Worm (Caenorhabditis elegans) whole organism, L4 larva: ENCODE data around the gene osm-3.

Source experiments
- ces-1 ChIP-seq: fragments of 150-350 bp; sonication (generic microtip); optimal IDR thresholded peaks from 4 replicates; lab custom pipeline; 2014; ENCODE audit warnings: missing biosample characterization, missing genetic modification reagents, missing genetic modification characterization
- dpl-1 ChIP-seq: fragments of 150-350 bp; optimal IDR thresholded peaks from 2 replicates; lab custom pipeline; 2014; ENCODE audit warnings: missing biosample characterization, missing genetic modification reagents, missing genetic modification characterization
- dve-1 ChIP-seq: sonication (generic microtip); optimal IDR thresholded peaks from 2 replicates; lab custom pipeline; 2017; ENCODE audit warnings: antibody characterized with exemption, mild to moderate bottlenecking, missing genetic modification characterization, missing compliant biosample characterization; ENCODE audit not compliant: insufficient read depth
- lin-39 ChIP-seq: fragments of 150-350 bp; optimal IDR thresholded peaks from 2 replicates; lab custom pipeline; 2014; ENCODE audit warnings: missing biosample characterization, missing genetic modification reagents, missing genetic modification characterization
- lsy-2 ChIP-seq, 2 experiments: fragments of 150-350 bp in 1 of 2; sonication (generic microtip) in 1 of 2; optimal IDR thresholded peaks; 2 replicates each; lab custom pipeline; 2014 to 2017; ENCODE audit warnings: missing biosample characterization in 2 of 2, missing genetic modification characterization in 2 of 2
- mdl-1 ChIP-seq, 2 experiments: fragments of 150-350 bp in 1 of 2; sonication (generic microtip) in 1 of 2; optimal IDR thresholded peaks; 2 replicates each; lab custom pipeline; 2014 to 2017; ENCODE audit warnings: missing biosample characterization in 2 of 2, missing genetic modification characterization in 2 of 2
- mdt-29 ChIP-seq: fragments of 200-800 bp; sonication (Bioruptor generic); IDR thresholded peaks from 2 replicates; pipeline ENCODE4 v1.3.6; 2022; ENCODE audit warnings: missing genetic modification reagents, missing genetic modification characterization, missing compliant biosample characterization
- mep-1 ChIP-seq: fragments of 150-350 bp; sonication (generic microtip); optimal IDR thresholded peaks from 3 replicates; lab custom pipeline; 2014; ENCODE audit warnings: missing biosample characterization, missing genetic modification characterization
- mes-2 ChIP-seq: sonication (generic microtip); optimal IDR thresholded peaks from 2 replicates; lab custom pipeline; 2016; ENCODE audit warnings: missing genotype, mild to moderate bottlenecking, missing genetic modification characterization, missing compliant biosample characterization; ENCODE audit not compliant: poor library complexity, severe bottlenecking
- nhr-25 ChIP-seq: sonication (generic microtip); optimal IDR thresholded peaks from 2 replicates; lab custom pipeline; 2017; ENCODE audit warnings: missing genetic modification characterization, mild to moderate bottlenecking, missing compliant biosample characterization, antibody characterized with exemption, moderate library complexity, borderline replicate concordance; ENCODE audit not compliant: insufficient read depth
- nhr-6 ChIP-seq: fragments of 150-350 bp; optimal IDR thresholded peaks from 2 replicates; lab custom pipeline; 2014; ENCODE audit warnings: missing biosample characterization, missing genetic modification characterization
- pqm-1 ChIP-seq: sonication (generic microtip); optimal IDR thresholded peaks from 2 replicates; lab custom pipeline; 2017; ENCODE audit warnings: missing biosample characterization, missing genetic modification characterization
- snpc-1.2 ChIP-seq: fragments of 200-800 bp; sonication (Bioruptor generic); IDR thresholded peaks from 2 replicates; pipeline ENCODE4 v1.3.6; 2022; ENCODE audit warnings: missing genetic modification reagents, missing genetic modification characterization, missing compliant biosample characterization

DNA sequence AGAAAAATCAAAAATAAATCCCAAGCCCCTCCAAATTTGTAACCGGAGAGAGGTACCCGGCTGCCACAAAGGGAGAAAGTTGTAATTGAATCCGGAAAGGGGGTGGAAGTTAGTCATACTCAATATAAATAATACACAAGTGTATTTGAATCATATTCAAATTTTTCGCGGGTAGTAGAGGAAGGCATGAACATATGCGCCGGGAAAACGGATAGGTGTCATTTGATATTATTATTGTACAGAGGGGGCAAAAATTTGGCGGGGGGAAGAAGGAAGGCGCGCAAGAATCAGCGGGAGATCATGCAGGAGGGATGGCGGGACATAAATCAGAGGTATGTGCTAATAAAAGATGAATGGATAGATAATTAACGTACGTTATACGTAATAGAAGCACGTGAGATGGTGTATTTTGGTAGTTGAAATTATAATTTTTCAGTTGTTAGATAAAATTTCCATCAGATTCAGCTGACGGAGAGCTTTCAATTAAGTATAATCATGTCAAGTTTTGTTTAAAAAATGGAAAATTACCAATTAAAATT is 25.8 kb upstream of the osm-3 start, which contains the start of gene F28F9.3:
- no peak for TF ChIP-seq nhr-6 (tag; lab: Kevin White, UChicago)
- TF ChIP-seq dpl-1 (GFP tag; lab: Kevin White, UChicago): no peak
- no peak for TF ChIP-seq mep-1 (tag; lab: Kevin White, UChicago)
- no peak for TF ChIP-seq lsy-2 (tag; optimal IDR thresholded peaks at IDR 0.05; lab: Kevin White, UChicago)
- no peak for TF ChIP-seq lin-39 (tag; lab: Kevin White, UChicago)
- TF ChIP-seq ces-1 (GFP tag; lab: Kevin White, UChicago): no peak
- no peak for TF ChIP-seq mdl-1 (tag; optimal IDR thresholded peaks at IDR 0.05; lab: Kevin White, UChicago)
- no peak for TF ChIP-seq mes-2 (tag; lab: Kevin White, UChicago)
- no peak for TF ChIP-seq pqm-1 (tag; lab: Kevin White, UChicago)
- TF ChIP-seq mdt-29: no peak
- no peak for TF ChIP-seq dve-1 (tag; lab: Kevin White, UChicago)
- no peak for TF ChIP-seq nhr-25 (tag; lab: Kevin White, UChicago)
- TF ChIP-seq snpc-1.2: no peak
